Fruit fly (Drosophila melanogaster) whole organism, embryonic: ENCODE results near the gene CG3534.
A peak's percentile ranks its signal among the peaks of the same experiment; 100 is the strongest.

ENCODE experiments used
- BEAF-32 ChIP-seq: fragments of 200-800 bp; sonication (Bioruptor generic); optimal IDR thresholded peaks from 3 replicates; lab custom pipeline; 2017; ENCODE audit warnings: missing biosample characterization, missing genetic modification characterization, mild to moderate bottlenecking, moderate library complexity, missing genetic modification reagents
- CG1024 ChIP-seq: fragments of 200-800 bp; sonication (Bioruptor generic); IDR thresholded peaks from 2 replicates; pipeline ENCODE4 v1.3.6; 2022; ENCODE audit warnings: missing biosample characterization, missing genetic modification characterization
- CG12104 ChIP-seq: fragments of 200-800 bp; sonication (Bioruptor generic); optimal IDR thresholded peaks from 3 replicates; lab custom pipeline; 2016; ENCODE audit warnings: missing biosample characterization, missing genetic modification characterization
- CG12236 ChIP-seq: fragments of 200-800 bp; sonication (Bioruptor generic); optimal IDR thresholded peaks from 2 replicates; lab custom pipeline; 2016; ENCODE audit warnings: missing biosample characterization, missing genetic modification characterization
- CG13424 ChIP-seq: fragments of 200-800 bp; sonication (Bioruptor generic); optimal IDR thresholded peaks from 2 replicates; lab custom pipeline; 2019; ENCODE audit warnings: missing biosample characterization, mild to moderate bottlenecking, missing genetic modification characterization, moderate library complexity
- CG14667 ChIP-seq: fragments of 200-800 bp; sonication (Bioruptor generic); IDR thresholded peaks from 2 replicates; pipeline ENCODE4 v1.3.6; 2022; ENCODE audit warnings: missing biosample characterization, missing genetic modification characterization
- CG15479 ChIP-seq: fragments of 200-800 bp; sonication (Bioruptor generic); optimal IDR thresholded peaks from 3 replicates; lab custom pipeline; 2019; ENCODE audit warnings: missing biosample characterization, mild to moderate bottlenecking, missing genetic modification characterization, moderate library complexity
- CG17186 ChIP-seq: fragments of 200-800 bp; sonication (Bioruptor generic); optimal IDR thresholded peaks from 3 replicates; lab custom pipeline; 2017; ENCODE audit warnings: missing biosample characterization, missing genetic modification reagents, missing genetic modification characterization
- CG3281 ChIP-seq: fragments of 200-800 bp; sonication (Bioruptor generic); optimal IDR thresholded peaks from 3 replicates; lab custom pipeline; 2017; ENCODE audit warnings: missing biosample characterization, mild to moderate bottlenecking, missing genetic modification characterization
- CG4707 ChIP-seq: fragments of 200-800 bp; sonication (Bioruptor generic); optimal IDR thresholded peaks from 2 replicates; lab custom pipeline; 2018; ENCODE audit warnings: missing biosample characterization, mild to moderate bottlenecking, missing genetic modification characterization, moderate library complexity
- CG6813 ChIP-seq: fragments of 200-800 bp; sonication (Bioruptor generic); optimal IDR thresholded peaks from 2 replicates; lab custom pipeline; 2017; ENCODE audit warnings: missing biosample characterization, missing genetic modification characterization, mild to moderate bottlenecking, moderate library complexity, missing genetic modification reagents
- CG7745 ChIP-seq: fragments of 200-800 bp; sonication (Bioruptor generic); optimal IDR thresholded peaks from 2 replicates; lab custom pipeline; 2018; ENCODE audit warnings: missing biosample characterization, mild to moderate bottlenecking, missing genetic modification characterization, moderate library complexity
- CG7963 ChIP-seq: fragments of 200-800 bp; sonication (Bioruptor generic); IDR thresholded peaks from 3 replicates; pipeline ENCODE4 v1.3.6; 2022; ENCODE audit warnings: missing biosample characterization, missing genetic modification characterization; ENCODE audit not compliant: partially characterized antibody
- CG8765 ChIP-seq: fragments of 200-800 bp; sonication (Bioruptor generic); IDR thresholded peaks from 2 replicates; pipeline ENCODE4 v1.3.6; 2022; ENCODE audit warnings: missing biosample characterization, missing genetic modification characterization
- CG8924 ChIP-seq: fragments of 200-800 bp; optimal IDR thresholded peaks from 3 replicates; lab custom pipeline; 2019; ENCODE audit warnings: missing biosample characterization, mild to moderate bottlenecking, missing genetic modification characterization, moderate library complexity
- CG9797 ChIP-seq: fragments of 200-800 bp; sonication (Bioruptor generic); optimal IDR thresholded peaks from 3 replicates; lab custom pipeline; 2018; ENCODE audit warnings: missing biosample characterization, mild to moderate bottlenecking, missing genetic modification characterization
- Chrac-16 ChIP-seq: fragments of 200-800 bp; sonication (Bioruptor generic); optimal IDR thresholded peaks from 3 replicates; lab custom pipeline; 2016; ENCODE audit warnings: missing biosample characterization, missing genetic modification characterization
- CoRest ChIP-seq: fragments of 200-800 bp; sonication (Bioruptor generic); optimal IDR thresholded peaks from 3 replicates; lab custom pipeline; 2018; ENCODE audit warnings: missing biosample characterization, mild to moderate bottlenecking, missing genetic modification characterization, moderate library complexity
- Dip2 ChIP-seq: fragments of 200-800 bp; sonication (Bioruptor generic); IDR thresholded peaks from 2 replicates; pipeline ENCODE4 v1.3.6; 2022; ENCODE audit warnings: missing biosample characterization, missing genetic modification characterization
- Dp ChIP-seq: fragments of 200-800 bp; sonication (Bioruptor generic); optimal IDR thresholded peaks from 2 replicates; lab custom pipeline; 2018; ENCODE audit warnings: missing biosample characterization, mild to moderate bottlenecking, missing genetic modification characterization, moderate library complexity
- Elba2 ChIP-seq: fragments of 200-800 bp; sonication (Bioruptor generic); optimal IDR thresholded peaks from 3 replicates; lab custom pipeline; 2016; ENCODE audit warnings: missing biosample characterization, missing genetic modification characterization
- Gug ChIP-seq: fragments of 200-800 bp; sonication (Bioruptor generic); IDR thresholded peaks from 4 replicates; pipeline ENCODE4 v1.3.6; 2022; ENCODE audit warnings: missing biosample characterization, missing genetic modification characterization
- Hey ChIP-seq: fragments of 200-800 bp; sonication (Bioruptor generic); optimal IDR thresholded peaks from 3 replicates; lab custom pipeline; 2018; ENCODE audit warnings: missing biosample characterization, mild to moderate bottlenecking, missing genetic modification characterization
- HmgD ChIP-seq: fragments of 200-800 bp; sonication (Bioruptor generic); optimal IDR thresholded peaks from 3 replicates; lab custom pipeline; 2016; ENCODE audit warnings: missing biosample characterization, missing genetic modification characterization
- Hr78 ChIP-seq, 2 experiments: fragments of 200-800 bp in 1 of 2; fragments of >200 bp in 1 of 2; sonication (Bioruptor generic) in 1 of 2; optimal IDR thresholded peaks; 2 replicates each; lab custom pipeline; 2017 to 2019; ENCODE audit warnings: missing biosample characterization in 2 of 2, missing genetic modification characterization in 2 of 2, mild to moderate bottlenecking in 1 of 2, moderate library complexity in 1 of 2
- Jarid2 ChIP-seq: fragments of 200-800 bp; sonication (Bioruptor generic); optimal IDR thresholded peaks from 3 replicates; lab custom pipeline; 2017; ENCODE audit warnings: mild to moderate bottlenecking, missing biosample characterization, missing genetic modification reagents, missing genetic modification characterization
- Lpt ChIP-seq: fragments of >200 bp; optimal IDR thresholded peaks from 2 replicates; lab custom pipeline; 2018; ENCODE audit warnings: missing biosample characterization, missing genetic modification characterization
- Mes4 ChIP-seq: fragments of 200-800 bp; sonication (Bioruptor generic); optimal IDR thresholded peaks from 2 replicates; lab custom pipeline; 2016; ENCODE audit warnings: missing biosample characterization, missing genetic modification characterization
- Oaz ChIP-seq: fragments of 200-800 bp; sonication (Bioruptor generic); IDR thresholded peaks from 2 replicates; pipeline ENCODE4 v1.3.6; 2022; ENCODE audit warnings: missing biosample characterization, missing genetic modification characterization
- Opbp ChIP-seq: fragments of 200-800 bp; sonication (Bioruptor generic); IDR thresholded peaks from 3 replicates; pipeline ENCODE4 v1.3.6; 2022; ENCODE audit warnings: missing biosample characterization, missing genetic modification characterization; ENCODE audit not compliant: partially characterized antibody
- Side ChIP-seq: fragments of 200-800 bp; sonication (Bioruptor generic); optimal IDR thresholded peaks from 2 replicates; lab custom pipeline; 2016; ENCODE audit warnings: missing biosample characterization, missing genetic modification characterization
- Sry-β ChIP-seq: fragments of 200-800 bp; sonication (Bioruptor generic); optimal IDR thresholded peaks from 2 replicates; lab custom pipeline; 2018; ENCODE audit warnings: missing biosample characterization, mild to moderate bottlenecking, missing genetic modification characterization, moderate library complexity
- Sry-δ ChIP-seq: fragments of 200-800 bp; sonication (Bioruptor generic); optimal IDR thresholded peaks from 2 replicates; lab custom pipeline; 2016; ENCODE audit warnings: missing biosample characterization, missing genetic modification characterization
- Taf1 ChIP-seq: fragments of 200-800 bp; sonication (Bioruptor generic); IDR thresholded peaks from 2 replicates; pipeline ENCODE4 v1.3.6; 2022; ENCODE audit warnings: missing biosample characterization, missing genetic modification characterization
- Vsx1 ChIP-seq: fragments of 200-800 bp; sonication (Bioruptor generic); optimal IDR thresholded peaks from 2 replicates; lab custom pipeline; 2017; ENCODE audit warnings: missing biosample characterization, mild to moderate bottlenecking, missing genetic modification characterization, missing genetic modification reagents
- fru ChIP-seq: fragments of >200 bp; optimal IDR thresholded peaks from 2 replicates; lab custom pipeline; 2017
- jigr1 ChIP-seq: fragments of 200-800 bp; sonication (Bioruptor generic); IDR thresholded peaks from 3 replicates; pipeline ENCODE4 v1.3.6; 2022; ENCODE audit warnings: missing biosample characterization, missing genetic modification characterization
- kni ChIP-seq: fragments of 200-800 bp; sonication (Bioruptor generic); optimal IDR thresholded peaks from 3 replicates; lab custom pipeline; 2017; ENCODE audit warnings: mild to moderate bottlenecking, missing biosample characterization, missing genetic modification reagents, missing genetic modification characterization
- luna ChIP-seq: fragments of 200-800 bp; sonication (Bioruptor generic); optimal IDR thresholded peaks from 2 replicates; lab custom pipeline; 2016; ENCODE audit warnings: missing biosample characterization, missing genetic modification characterization
- mirr ChIP-seq: fragments of 200-800 bp; sonication (Bioruptor generic); optimal IDR thresholded peaks from 3 replicates; lab custom pipeline; 2018; ENCODE audit warnings: missing biosample characterization, mild to moderate bottlenecking, missing genetic modification characterization
- mld ChIP-seq: fragments of 200-800 bp; sonication (Bioruptor generic); IDR thresholded peaks from 3 replicates; pipeline ENCODE4 v1.3.6; 2022; ENCODE audit warnings: missing biosample characterization, missing genetic modification characterization; ENCODE audit not compliant: partially characterized antibody
- pfk ChIP-seq: fragments of 200-800 bp; sonication (Bioruptor generic); optimal IDR thresholded peaks from 2 replicates; lab custom pipeline; 2018; ENCODE audit warnings: missing biosample characterization, mild to moderate bottlenecking, missing genetic modification characterization, moderate library complexity
- prd ChIP-seq, 3 experiments: fragments of >200 bp in 2 of 3; fragments of 200-800 bp in 1 of 3; sonication (Bioruptor generic) in 1 of 3; optimal IDR thresholded peaks in 2 of 3; IDR thresholded peaks in 1 of 3; 2 replicates in 2 of 3; 3 replicates in 1 of 3; pipeline versions ENCODE4 v1.3.6 to Lab custom; 2017 to 2022; ENCODE audit warnings: missing biosample characterization in 1 of 3, missing genetic modification characterization in 1 of 3
- ranshi ChIP-seq: fragments of 200-800 bp; sonication (Bioruptor generic); IDR thresholded peaks from 2 replicates; pipeline ENCODE4 v1.3.6; 2022; ENCODE audit warnings: missing biosample characterization, missing genetic modification characterization
- sug ChIP-seq: fragments of 200-800 bp; optimal IDR thresholded peaks from 2 replicates; lab custom pipeline; 2019; ENCODE audit warnings: missing biosample characterization, mild to moderate bottlenecking, missing genetic modification characterization, moderate library complexity
- tin ChIP-seq: fragments of 200-800 bp; sonication (Bioruptor generic); optimal IDR thresholded peaks from 3 replicates; lab custom pipeline; 2016; ENCODE audit warnings: missing biosample characterization, missing genetic modification characterization
- unpg ChIP-seq: fragments of 200-800 bp; sonication (Bioruptor generic); optimal IDR thresholded peaks from 3 replicates; lab custom pipeline; 2018; ENCODE audit warnings: missing biosample characterization, mild to moderate bottlenecking, missing genetic modification characterization, moderate library complexity
- zf30C ChIP-seq: fragments of 200-800 bp; sonication (Bioruptor generic); optimal IDR thresholded peaks from 3 replicates; lab custom pipeline; 2018; ENCODE audit warnings: missing biosample characterization, mild to moderate bottlenecking, missing genetic modification characterization

The CG3534 gene

dm6 chr3R:17039993-17040807 lies 44.0 kb downstream of the CG3534 start, which contains the start of the genes CG18213 and Trm7-32 (continued):
- TF ChIP-seq pfk (GFP tag; lab: Kevin White, UChicago) (no peak), CG8924 (tag; lab: Kevin White, UChicago) (no peak), Jarid2 (no peak), unpg (GFP tag; lab: Kevin White, UChicago) (no peak), luna (GFP tag; lab: Kevin White, UChicago) (peak; percentile 3), CG6813 (GFP tag; lab: Kevin White, UChicago) (no peak), kni (GFP tag; lab: Kevin White, UChicago) (no peak), Hr78 (GFP tag; optimal IDR thresholded peaks at IDR 0.05; lab: Kevin White, UChicago) (no peak), CG12236 (GFP tag; lab: Kevin White, UChicago) (no peak), jigr1 (GFP tag; lab: Robert Waterston, UW) (no peak), Dp (GFP tag; lab: Kevin White, UChicago) (peak; percentile 71), Sry-δ (GFP tag; lab: Kevin White, UChicago) (peak; percentile 77), CG15479 (GFP tag; lab: Kevin White, UChicago) (no peak), CG7963 (GFP tag; lab: Robert Waterston, UW) (peak; percentile 68; the same call in 1 of the 3 replicates), Vsx1 (GFP tag; lab: Kevin White, UChicago) (no peak), tin (GFP tag; lab: Kevin White, UChicago) (peak; percentile 18), Mes4 (no peak), Taf1 (no peak), ranshi (0 out of 2 replicates have a peak, but pooled peaks have one; percentile 10), CoRest (tag; lab: Kevin White, UChicago) (peak; percentile 47), Oaz (GFP tag; lab: Robert Waterston, UW) (no peak), Sry-β (GFP tag; lab: Kevin White, UChicago) (peak; percentile 58), HmgD (GFP tag; lab: Kevin White, UChicago) (no peak), CG1024 (GFP tag; lab: Robert Waterston, UW) (no peak), CG7745 (no peak), Opbp (GFP tag; lab: Robert Waterston, UW) (peak; percentile 87; the same call in 2 of the 3 replicates), BEAF-32 (peak; percentile 78), Dip2 (no peak), prd (optimal IDR thresholded peaks at IDR 0.05; lab: Kevin White, UChicago) (no peak), prd (GFP tag; IDR thresholded peaks at IDR 0.05; lab: Robert Waterston, UW) (no peak), sug (tag; lab: Kevin White, UChicago) (no peak), zf30C (GFP tag; lab: Kevin White, UChicago) (no peak), CG12104 (GFP tag; lab: Kevin White, UChicago) (peak; percentile 9), Lpt (no peak), Gug (GFP tag; lab: Robert Waterston, UW) (no peak; the same call in 3 of the 4 replicates), Side (GFP tag; lab: Kevin White, UChicago) (no peak), Hey (no peak), CG4707 (GFP tag; lab: Kevin White, UChicago) (no peak), CG9797 (GFP tag; lab: Kevin White, UChicago) (peak; percentile 47), Elba2 (GFP tag; lab: Kevin White, UChicago) (no peak), mirr (no peak), fru (no peak), mld (GFP tag; lab: Robert Waterston, UW) (peak; percentile 80), CG17186 (no peak), CG14667 (GFP tag; lab: Robert Waterston, UW) (no peak), CG13424 (tag; lab: Kevin White, UChicago) (no peak), CG8765 (GFP tag; lab: Robert Waterston, UW) (no peak), Chrac-16 (GFP tag; lab: Kevin White, UChicago) (no peak), CG3281 (GFP tag; lab: Kevin White, UChicago) (no peak)
